Fruit fly (Drosophila melanogaster) whole organism: Measurements from ENCODE around the gene Ugt307A1.

Experiments
- CG8478 ChIP-seq: fragments of >200 bp; optimal IDR thresholded peaks from 2 replicates; lab custom pipeline; 2018; ENCODE audit warnings: inconsistent platforms
- EcR ChIP-seq, 2 experiments: fragments of >200 bp; optimal IDR thresholded peaks; 2 replicates each; lab custom pipeline; 2017; ENCODE audit warnings: missing biosample characterization in 2 of 2, missing genetic modification characterization in 2 of 2, missing genetic modification reagents in 2 of 2
- pan ChIP-seq: fragments of >200 bp; optimal IDR thresholded peaks from 2 replicates; lab custom pipeline; 2017
- psq ChIP-seq: fragments of >200 bp; optimal IDR thresholded peaks from 2 replicates; lab custom pipeline; 2017

- TF ChIP-seq pan (lab: Kevin White, UChicago) (no peak), EcR (GFP tag; optimal IDR thresholded peaks at IDR 0.05; lab: Kevin White, UChicago) (no peak), CG8478 (lab: Kevin White, UChicago) (no peak), psq (lab: Kevin White, UChicago) (no peak)
Measured at dm6 chr2L:7084410-7084809, 16.6 kb downstream of the Ugt307A1 start, which contains the start of gene Pvf2.
